Fruit fly (Drosophila melanogaster) whole organism, embryonic: ENCODE data around the gene CG7294.

Source experiments
- ATbp ChIP-seq: fragments of 200-800 bp; sonication (Bioruptor generic); optimal IDR thresholded peaks from 2 replicates; lab custom pipeline; 2017; ENCODE audit warnings: missing biosample characterization, mild to moderate bottlenecking, missing genetic modification characterization, missing genetic modification reagents
- CG13123 ChIP-seq: fragments of 200-800 bp; sonication (Bioruptor generic); optimal IDR thresholded peaks from 2 replicates; lab custom pipeline; 2016; ENCODE audit warnings: missing biosample characterization, missing genetic modification characterization
- CG17612 ChIP-seq: fragments of 200-800 bp; sonication (Bioruptor generic); IDR thresholded peaks from 2 replicates; pipeline ENCODE4 v1.3.6; 2022; ENCODE audit warnings: missing biosample characterization, missing genetic modification characterization
- CG34224 ChIP-seq: fragments of 200-800 bp; sonication (Bioruptor generic); IDR thresholded peaks from 3 replicates; pipeline ENCODE4 v1.3.6; 2022; ENCODE audit warnings: missing biosample characterization, missing genetic modification characterization; ENCODE audit not compliant: partially characterized antibody
- CG4282 ChIP-seq: fragments of 200-800 bp; sonication (Bioruptor generic); optimal IDR thresholded peaks from 2 replicates; lab custom pipeline; 2016; ENCODE audit warnings: missing biosample characterization, missing genetic modification characterization
- CG8359 ChIP-seq: fragments of 200-800 bp; sonication (Bioruptor generic); optimal IDR thresholded peaks from 2 replicates; lab custom pipeline; 2017; ENCODE audit warnings: missing biosample characterization, mild to moderate bottlenecking, missing genetic modification characterization, borderline replicate concordance
- dati ChIP-seq: fragments of 200-800 bp; sonication (Bioruptor generic); IDR thresholded peaks from 2 replicates; pipeline ENCODE4 v1.3.6; 2022; ENCODE audit warnings: missing biosample characterization, missing genetic modification characterization
- en ChIP-seq: fragments of 200-800 bp; sonication (Bioruptor generic); optimal IDR thresholded peaks from 2 replicates; lab custom pipeline; 2016; ENCODE audit warnings: missing biosample characterization, missing genetic modification characterization
- h ChIP-seq: fragments of >200 bp; optimal IDR thresholded peaks from 2 replicates; lab custom pipeline; 2017
- kah ChIP-seq: fragments of 200-800 bp; sonication (Bioruptor generic); optimal IDR thresholded peaks from 2 replicates; lab custom pipeline; 2018; ENCODE audit warnings: missing biosample characterization, mild to moderate bottlenecking, missing genetic modification characterization
- ttk ChIP-seq: fragments of 200-800 bp; sonication (Bioruptor generic); IDR thresholded peaks from 2 replicates; pipeline ENCODE4 v2.1.2; 2022; ENCODE audit warnings: missing biosample characterization, missing genetic modification characterization

DNA sequence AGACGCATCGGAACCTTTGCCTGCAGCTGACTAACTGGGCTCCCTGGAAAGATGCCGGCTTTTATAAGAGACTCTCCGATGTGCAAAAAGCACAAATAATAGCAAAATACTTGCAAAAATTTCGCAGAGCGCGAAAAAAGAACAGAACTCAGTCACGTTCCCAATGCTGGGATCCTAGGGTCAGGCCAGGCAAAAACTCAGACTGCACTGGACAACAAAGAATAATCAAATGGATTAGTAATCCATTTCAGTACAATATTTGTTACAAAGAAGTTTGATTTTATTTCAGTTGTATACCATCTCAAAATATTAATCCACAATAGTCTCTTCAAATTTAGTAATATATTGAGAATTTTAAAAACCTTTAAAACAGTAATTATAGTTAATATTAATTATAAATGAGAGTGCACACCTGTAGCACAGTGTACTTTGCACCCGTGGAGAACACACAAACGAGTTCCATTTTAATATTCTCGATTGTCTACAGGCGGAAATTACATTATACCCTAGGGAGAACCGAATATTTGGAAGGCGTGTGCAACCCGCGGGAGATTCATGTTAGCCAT lies 5.1 kb upstream of the CG7294 start, which contains the start of gene CG17108:
- no peak for TF ChIP-seq ttk (GFP tag; lab: Robert Waterston, UW)
- TF ChIP-seq CG13123 (GFP tag; lab: Kevin White, UChicago) = no peak
- TF ChIP-seq h (lab: Kevin White, UChicago) = no peak
- no peak for TF ChIP-seq en (GFP tag; lab: Kevin White, UChicago)
- no peak for TF ChIP-seq ATbp (GFP tag; lab: Kevin White, UChicago)
- no peak for TF ChIP-seq CG17612 (GFP tag; lab: Robert Waterston, UW)
- no peak for TF ChIP-seq CG34224 (GFP tag; lab: Robert Waterston, UW)
- no peak for TF ChIP-seq dati
- no peak for TF ChIP-seq CG8359 (GFP tag; lab: Kevin White, UChicago)
- no peak for TF ChIP-seq kah
- TF ChIP-seq CG4282 (GFP tag; lab: Kevin White, UChicago) = no peak
